Worm (Caenorhabditis elegans) whole organism, early embryonic: ENCODE results near the gene spas-1.

Experiments used
- B0310.2 ChIP-seq: sonication (generic microtip); optimal IDR thresholded peaks from 2 replicates; lab custom pipeline; 2016; ENCODE audit warnings: mild to moderate bottlenecking, missing genetic modification characterization, missing compliant biosample characterization
- F13C5.2 ChIP-seq: sonication (generic microtip); optimal IDR thresholded peaks from 2 replicates; lab custom pipeline; 2017; ENCODE audit warnings: mild to moderate bottlenecking, missing genetic modification characterization, inconsistent platforms, missing compliant biosample characterization
- aly-1 ChIP-seq: sonication (generic microtip); optimal IDR thresholded peaks from 2 replicates; lab custom pipeline; 2016; ENCODE audit warnings: missing genetic modification characterization, missing compliant biosample characterization
- ama-1 ChIP-seq: fragments of 150-350 bp; optimal IDR thresholded peaks from 2 replicates; lab custom pipeline; 2014
- ceh-13 ChIP-seq: fragments of 200-800 bp; sonication (Bioruptor generic); optimal IDR thresholded peaks from 2 replicates; lab custom pipeline; 2018; ENCODE audit warnings: mild to moderate bottlenecking, missing genetic modification characterization, missing compliant biosample characterization
- ceh-36 ChIP-seq: sonication (generic microtip); optimal IDR thresholded peaks from 2 replicates; lab custom pipeline; 2016; ENCODE audit warnings: missing genetic modification characterization, inconsistent platforms, missing compliant biosample characterization
- ets-7 ChIP-seq: sonication (generic microtip); optimal IDR thresholded peaks from 2 replicates; lab custom pipeline; 2016; ENCODE audit warnings: missing genotype, missing genetic modification characterization, missing compliant biosample characterization
- flt-1 ChIP-seq: fragments of 200-800 bp; sonication (Bioruptor generic); IDR thresholded peaks from 2 replicates; pipeline ENCODE4 v1.3.6; 2022; ENCODE audit warnings: missing genetic modification characterization, missing compliant biosample characterization
- hmbx-1 ChIP-seq: sonication (generic microtip); optimal IDR thresholded peaks from 2 replicates; lab custom pipeline; 2016; ENCODE audit warnings: mild to moderate bottlenecking, missing genetic modification characterization, missing compliant biosample characterization
- hmg-4 ChIP-seq: fragments of 200-800 bp; sonication (Bioruptor generic); optimal IDR thresholded peaks from 2 replicates; lab custom pipeline; 2018; ENCODE audit warnings: mild to moderate bottlenecking, missing genetic modification characterization, missing compliant biosample characterization
- hnd-1 ChIP-seq: sonication (generic microtip); optimal IDR thresholded peaks from 2 replicates; lab custom pipeline; 2016; ENCODE audit warnings: missing genetic modification characterization, missing compliant biosample characterization
- pes-1 ChIP-seq: fragments of 200-800 bp; sonication (Bioruptor generic); IDR thresholded peaks from 2 replicates; pipeline ENCODE4 v1.3.6; 2022; ENCODE audit warnings: missing genetic modification reagents, missing genetic modification characterization, missing compliant biosample characterization
- scrt-1 ChIP-seq: fragments of 200-800 bp; sonication (Bioruptor generic); IDR thresholded peaks from 2 replicates; pipeline ENCODE4 v1.3.6; 2022; ENCODE audit warnings: missing genetic modification characterization, missing compliant biosample characterization
- sea-1 ChIP-seq: fragments of 200-800 bp; sonication (Bioruptor generic); conservative IDR thresholded peaks from 2 replicates; pipeline ENCODE4 v1.3.6; 2022; ENCODE audit warnings: missing genetic modification characterization, missing compliant biosample characterization
- tbx-11 ChIP-seq: fragments of 200-800 bp; sonication (Bioruptor generic); IDR thresholded peaks from 2 replicates; pipeline ENCODE4 v1.3.6; 2022; ENCODE audit warnings: missing genetic modification characterization, missing compliant biosample characterization
- tbx-37 ChIP-seq: fragments of 200-800 bp; sonication (Bioruptor generic); conservative IDR thresholded peaks from 2 replicates; pipeline ENCODE4 v1.3.6; 2022; ENCODE audit warnings: missing genetic modification reagents, missing genetic modification characterization, missing compliant biosample characterization
- tra-4 ChIP-seq: sonication (generic microtip); optimal IDR thresholded peaks from 2 replicates; lab custom pipeline; 2017; ENCODE audit warnings: missing genetic modification characterization, missing compliant biosample characterization

The spas-1 gene

ce11 chrV:9141297-9141696, 34.3 kb upstream of the spas-1 start, which contains the start of gene pitr-3:
pitr-3 (minus strand) TSS chrV:9141397.
- TF ChIP-seq ceh-36 (tag; lab: Kevin White, UChicago) (no peak), ets-7 (no peak), F13C5.2 (no peak), aly-1 (tag; lab: Kevin White, UChicago) (no peak), sea-1 (GFP tag; lab: Robert Waterston, UW) (no peak), B0310.2 (no peak), hmg-4 (no peak), tra-4 (no peak), tbx-37 (GFP tag; lab: Robert Waterston, UW) (no peak), hmbx-1 (no peak), scrt-1 (GFP tag; lab: Robert Waterston, UW) (no peak), flt-1 (GFP tag; lab: Robert Waterston, UW) (no peak), hnd-1 (tag; lab: Kevin White, UChicago) (no peak), tbx-11 (GFP tag; lab: Robert Waterston, UW) (no peak), ama-1 (lab: Kevin White, UChicago) (no peak), pes-1 (GFP tag; lab: Robert Waterston, UW) (no peak), ceh-13 (GFP tag; lab: Kevin White, UChicago) (no peak)

- TF ChIP-seq ceh-36 (tag; lab: Kevin White, UChicago) (no peak), aly-1 (tag; lab: Kevin White, UChicago) (no peak)
Observed at ce11 chrV:9143896-9144295, 31.7 kb upstream of the spas-1 start.

- TF ChIP-seq hnd-1 (tag; lab: Kevin White, UChicago) = no peak
- TF ChIP-seq tbx-11 (GFP tag; lab: Robert Waterston, UW) = no peak
- TF ChIP-seq ceh-13 (GFP tag; lab: Kevin White, UChicago) = no peak
- TF ChIP-seq ets-7 = no peak
- no peak for TF ChIP-seq hmbx-1
- no peak for TF ChIP-seq pes-1 (GFP tag; lab: Robert Waterston, UW)
- no peak for TF ChIP-seq tra-4
- no peak for TF ChIP-seq B0310.2
- TF ChIP-seq ama-1 (lab: Kevin White, UChicago) = no peak
- no peak for TF ChIP-seq F13C5.2
- TF ChIP-seq scrt-1 (GFP tag; lab: Robert Waterston, UW) = no peak
- no peak for TF ChIP-seq sea-1 (GFP tag; lab: Robert Waterston, UW)
- no peak for TF ChIP-seq flt-1 (GFP tag; lab: Robert Waterston, UW)
- TF ChIP-seq ceh-36 (tag; lab: Kevin White, UChicago) = no peak
- no peak for TF ChIP-seq hmg-4
- TF ChIP-seq aly-1 (tag; lab: Kevin White, UChicago) = no peak
Observed at ce11 chrV:9146196-9146595, 29.4 kb upstream of the spas-1 start.

ce11 chrV:9146849-9147557, 28.6 kb upstream of the spas-1 start, which contains the start of gene spl-2:
spl-2 (minus strand) TSS chrV:9146899.
- TF ChIP-seq hnd-1 (tag; lab: Kevin White, UChicago) = no peak
- TF ChIP-seq ets-7 = no peak
- no peak for TF ChIP-seq flt-1 (GFP tag; lab: Robert Waterston, UW)
- TF ChIP-seq ceh-13 (GFP tag; lab: Kevin White, UChicago) = no peak
- no peak for TF ChIP-seq tra-4
- no peak for TF ChIP-seq B0310.2
- no peak for TF ChIP-seq ceh-36 (tag; lab: Kevin White, UChicago)
- no peak for TF ChIP-seq pes-1 (GFP tag; lab: Robert Waterston, UW)
- TF ChIP-seq F13C5.2 = no peak
- no peak for TF ChIP-seq hmg-4
- no peak for TF ChIP-seq aly-1 (tag; lab: Kevin White, UChicago)
- TF ChIP-seq sea-1 (GFP tag; lab: Robert Waterston, UW) = no peak
- no peak for TF ChIP-seq hmbx-1
- no peak for TF ChIP-seq tbx-37 (GFP tag; lab: Robert Waterston, UW)

ce11 chrV:9148151-9148550, 27.4 kb upstream of the spas-1 start:
- TF ChIP-seq B0310.2 (no peak), aly-1 (tag; lab: Kevin White, UChicago) (no peak), tbx-37 (GFP tag; lab: Robert Waterston, UW) (no peak)

ce11 chrV:9152339-9152738, 23.2 kb upstream of the spas-1 start:
- TF ChIP-seq tbx-37 (GFP tag; lab: Robert Waterston, UW) = no peak
- no peak for TF ChIP-seq ama-1 (lab: Kevin White, UChicago)
- TF ChIP-seq B0310.2 = no peak
- no peak for TF ChIP-seq flt-1 (GFP tag; lab: Robert Waterston, UW)
- no peak for TF ChIP-seq scrt-1 (GFP tag; lab: Robert Waterston, UW)

ce11 chrV:9154772-9155171, 20.8 kb upstream of the spas-1 start, which contains the start of gene B0222.5:
B0222.5 (minus strand) TSS chrV:9154872.
- TF ChIP-seq pes-1 (GFP tag; lab: Robert Waterston, UW) = no peak
- no peak for TF ChIP-seq sea-1 (GFP tag; lab: Robert Waterston, UW)
- TF ChIP-seq ets-7 = no peak
- no peak for TF ChIP-seq tra-4
- no peak for TF ChIP-seq tbx-11 (GFP tag; lab: Robert Waterston, UW)
- TF ChIP-seq aly-1 (tag; lab: Kevin White, UChicago) = no peak
- no peak for TF ChIP-seq F13C5.2
- no peak for TF ChIP-seq ceh-36 (tag; lab: Kevin White, UChicago)
- TF ChIP-seq B0310.2 = no peak
- no peak for TF ChIP-seq scrt-1 (GFP tag; lab: Robert Waterston, UW)
- no peak for TF ChIP-seq tbx-37 (GFP tag; lab: Robert Waterston, UW)
- TF ChIP-seq flt-1 (GFP tag; lab: Robert Waterston, UW) = no peak
- TF ChIP-seq hmg-4 = no peak
- TF ChIP-seq hnd-1 (tag; lab: Kevin White, UChicago) = no peak
- TF ChIP-seq hmbx-1 = no peak
- no peak for TF ChIP-seq ceh-13 (GFP tag; lab: Kevin White, UChicago)
- no peak for TF ChIP-seq ama-1 (lab: Kevin White, UChicago)
